Worm (Caenorhabditis elegans): Measurements from ENCODE around the gene ZK816.1.

The ZK816.1 gene

DNA sequence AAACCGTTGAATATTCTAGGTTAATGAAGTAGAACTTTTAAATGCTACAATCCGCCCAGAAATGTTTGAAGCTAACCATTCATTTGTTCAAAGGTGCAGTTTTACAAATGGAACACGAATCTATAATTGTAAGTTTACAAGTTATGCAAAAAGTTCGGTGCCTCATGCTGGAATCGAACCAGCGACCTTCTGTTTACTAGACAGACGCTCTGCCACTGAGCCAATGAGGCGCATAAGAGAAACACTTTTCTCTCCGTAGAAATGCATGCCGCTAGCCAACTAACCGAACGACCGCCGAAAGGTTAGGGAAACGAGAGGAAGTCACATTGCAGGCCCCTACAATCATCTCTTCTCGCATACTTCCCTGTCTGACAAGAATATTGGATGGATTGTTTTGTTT is 19.8 kb downstream of the ZK816.1 start (continued):
- TF ChIP-seq unc-130 (GFP tag; optimal IDR thresholded peaks at IDR 0.05) (peak; percentile 54), snpc-3.4 (tag; optimal IDR thresholded peaks at IDR 0.05) (peak; percentile 86), ceh-40 (GFP tag; IDR thresholded peaks at IDR 0.05) (peak; percentile 81; the same call in 1 of the 2 replicates), zim-3 (tag; optimal IDR thresholded peaks at IDR 0.05) (peak; percentile 46), die-1 (tag; optimal IDR thresholded peaks at IDR 0.05) (peak; percentile 90), F23B12.7 (tag; optimal IDR thresholded peaks at IDR 0.05; ENCODE audit: insufficient read depth) (peak; percentile 55), madf-6 (GFP tag; IDR thresholded peaks at IDR 0.05) (peak; percentile 52; the same call in 1 of the 2 replicates), nfya-1 (tag; optimal IDR thresholded peaks at IDR 0.05; ENCODE audit: borderline replicate concordance, insufficient read depth) (no peak), sdz-38 (tag; optimal IDR thresholded peaks at IDR 0.05) (no peak), nhr-90 (tag; optimal IDR thresholded peaks at IDR 0.05) (peak; percentile 78), T26A5.8 (tag; optimal IDR thresholded peaks at IDR 0.05) (no peak), mes-4 (tag; optimal IDR thresholded peaks at IDR 0.05) (peak; percentile 59), C17E4.6 (GFP tag; IDR thresholded peaks at IDR 0.05) (no peak), ceh-58 (GFP tag; IDR thresholded peaks at IDR 0.05) (no peak), ztf-25 (GFP tag; IDR thresholded peaks at IDR 0.05) (peak; percentile 96), sea-2 (GFP tag; IDR thresholded peaks at IDR 0.05) (no peak), dox-1 (GFP tag; IDR thresholded peaks at IDR 0.05) (peak; percentile 85), B0035.1 (tag; optimal IDR thresholded peaks at IDR 0.05) (peak; percentile 47), nhr-120 (GFP tag; IDR thresholded peaks at IDR 0.05) (0 out of 2 replicates have a peak, but pooled peaks have one; percentile 60), ztf-6 (GFP tag; IDR thresholded peaks at IDR 0.05) (0 out of 2 replicates have a peak, but pooled peaks have one; percentile 78), efl-1 (GFP tag; optimal IDR thresholded peaks at IDR 0.05) (no peak), nhr-179 (tag; optimal IDR thresholded peaks at IDR 0.05) (peak; percentile 20), ztf-28 (GFP tag; IDR thresholded peaks at IDR 0.05) (peak; percentile 28; the same call in 1 of the 2 replicates), snpc-1.3 (tag; optimal IDR thresholded peaks at IDR 0.05; ENCODE audit: insufficient read depth) (peak; percentile 62), mcd-1 (GFP tag; IDR thresholded peaks at IDR 0.05) (peak; percentile 60; the same call in 1 of the 2 replicates), B0336.3 (GFP tag; IDR thresholded peaks at IDR 0.05) (peak; percentile 55; the same call in 1 of the 2 replicates), D2030.7 (GFP tag; IDR thresholded peaks at IDR 0.05) (peak; percentile 73), hlh-26 (GFP tag; conservative IDR thresholded peaks at IDR 0.05) (no peak), chd-7 (tag; optimal IDR thresholded peaks at IDR 0.05) (peak; percentile 78), hlh-12 (tag; optimal IDR thresholded peaks at IDR 0.05) (peak; percentile 7), F39B2.1 (GFP tag; IDR thresholded peaks at IDR 0.05) (no peak), F10E7.11 (tag; optimal IDR thresholded peaks at IDR 0.05) (no peak), mel-28 (tag; optimal IDR thresholded peaks at IDR 0.05; ENCODE audit: borderline replicate concordance) (no peak), bed-2 (GFP tag; IDR thresholded peaks at IDR 0.05) (no peak), Y95B8A.8 (GFP tag; IDR thresholded peaks at IDR 0.05) (peak; percentile 73), hsf-1 (GFP tag; IDR thresholded peaks at IDR 0.05) (no peak), egl-44 (GFP tag; IDR thresholded peaks at IDR 0.05) (peak; percentile 75), F22D6.2 (tag; optimal IDR thresholded peaks at IDR 0.05) (no peak), madf-10 (tag; optimal IDR thresholded peaks at IDR 0.05) (peak; percentile 79), ama-1 (optimal IDR thresholded peaks at IDR 0.05) (no peak), ama-1 (GFP tag; optimal IDR thresholded peaks at IDR 0.05) (peak; percentile 75 to 90), repo-1 (tag; optimal IDR thresholded peaks at IDR 0.05) (peak; percentile 59), F57A8.1 (GFP tag; optimal IDR thresholded peaks at IDR 0.05) (peak; percentile 59), gei-17 (GFP tag; optimal IDR thresholded peaks at IDR 0.05) (peak; percentile 60), dpff-1 (tag; optimal IDR thresholded peaks at IDR 0.05) (no peak), Y56A3A.18 (GFP tag; IDR thresholded peaks at IDR 0.05) (peak; percentile 72; the same call in 1 of the 2 replicates), unc-62 (GFP tag; optimal IDR thresholded peaks at IDR 0.05) (no peak), ceh-79 (tag; optimal IDR thresholded peaks at IDR 0.05) (peak; percentile 35), madf-3 (GFP tag; IDR thresholded peaks at IDR 0.05) (peak; percentile 77; the same call in 1 of the 2 replicates), egrh-3 (GFP tag; IDR thresholded peaks at IDR 0.05) (peak; percentile 57; the same call in 1 of the 2 replicates)
